Worm (Caenorhabditis elegans) whole organism, L3 larva: ENCODE data around the gene cmtr-2.

Source experiments
- ceh-9 ChIP-seq: sonication (generic microtip); optimal IDR thresholded peaks from 2 replicates; lab custom pipeline; 2018; ENCODE audit warnings: missing biosample characterization, missing genetic modification characterization
- egl-27 ChIP-seq: sonication (generic microtip); optimal IDR thresholded peaks from 4 replicates; lab custom pipeline; 2017; ENCODE audit warnings: missing biosample characterization, missing genetic modification reagents, missing genetic modification characterization
- elt-1 ChIP-seq: fragments of 150-350 bp; optimal IDR thresholded peaks from 2 replicates; lab custom pipeline; 2014; ENCODE audit warnings: missing biosample characterization, missing genetic modification characterization
- elt-3 ChIP-seq, 3 experiments: fragments of 150-350 bp in 1 of 3; sonication (generic microtip) in 2 of 3; optimal IDR thresholded peaks; 2 replicates in 2 of 3; 4 replicates in 1 of 3; lab custom pipeline; 2014 to 2017; ENCODE audit warnings: missing biosample characterization in 3 of 3, missing genetic modification characterization in 3 of 3
- jun-1 ChIP-seq: fragments of 150-350 bp; optimal IDR thresholded peaks from 2 replicates; lab custom pipeline; 2014; ENCODE audit warnings: missing biosample characterization, missing genetic modification reagents, missing genetic modification characterization
- mdl-1 ChIP-seq: fragments of 150-350 bp; optimal IDR thresholded peaks from 2 replicates; lab custom pipeline; 2014; ENCODE audit warnings: missing biosample characterization, missing genetic modification characterization
- nfya-1 ChIP-seq: sonication (generic microtip); optimal IDR thresholded peaks from 2 replicates; lab custom pipeline; 2017; ENCODE audit warnings: missing genetic modification characterization, mild to moderate bottlenecking, missing compliant biosample characterization, antibody characterized with exemption, moderate library complexity; ENCODE audit not compliant: insufficient read depth
- nhr-12 ChIP-seq: fragments of 150-350 bp; optimal IDR thresholded peaks from 2 replicates; lab custom pipeline; 2014; ENCODE audit warnings: missing biosample characterization, missing genetic modification characterization
- nhr-23 ChIP-seq: fragments of 150-350 bp; optimal IDR thresholded peaks from 2 replicates; lab custom pipeline; 2014; ENCODE audit warnings: missing biosample characterization, missing genetic modification reagents, missing genetic modification characterization
- skn-1 ChIP-seq: fragments of 150-350 bp; optimal IDR thresholded peaks from 2 replicates; lab custom pipeline; 2014; ENCODE audit warnings: missing biosample characterization, missing genetic modification characterization
- zag-1 ChIP-seq: fragments of 150-350 bp; optimal IDR thresholded peaks from 2 replicates; lab custom pipeline; 2014; ENCODE audit warnings: missing biosample characterization, missing genetic modification characterization
- ztf-4 ChIP-seq: fragments of 150-350 bp; optimal IDR thresholded peaks from 2 replicates; lab custom pipeline; 2014; ENCODE audit warnings: missing biosample characterization, missing genetic modification characterization

DNA sequence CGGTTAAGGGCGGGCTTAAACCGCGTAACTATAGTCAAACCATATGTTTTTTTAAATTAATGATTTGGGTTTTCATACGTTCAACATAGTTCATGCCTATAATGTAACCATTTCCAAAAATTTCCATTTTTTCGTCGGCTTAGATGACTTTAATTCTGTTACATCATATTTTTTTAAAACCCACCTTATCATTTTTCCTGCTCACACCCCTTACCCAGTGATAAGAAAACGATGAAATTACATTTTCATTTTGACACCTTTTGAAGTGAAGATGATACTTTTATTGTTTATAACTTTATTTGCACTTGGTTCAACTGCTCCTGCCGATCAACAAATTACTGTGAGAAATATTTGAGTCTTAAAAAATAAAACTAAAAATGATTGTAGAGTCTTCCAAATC is 2.9 kb upstream of the cmtr-2 start, which contains the start of gene ctsa-4.2:
- TF ChIP-seq egl-27 (tag; lab: Kevin White, UChicago), result no peak
- no peak for TF ChIP-seq ceh-9 (tag; lab: Kevin White, UChicago)
- peak; percentile 58 for TF ChIP-seq skn-1 (tag; lab: Kevin White, UChicago)
- no peak for TF ChIP-seq mdl-1
- TF ChIP-seq zag-1 (tag; lab: Kevin White, UChicago), result no peak
- no peak for TF ChIP-seq ztf-4 (tag; lab: Kevin White, UChicago)
- no peak for TF ChIP-seq nhr-12 (tag; lab: Kevin White, UChicago)
- TF ChIP-seq nhr-23 (tag; lab: Kevin White, UChicago), result no peak
- no peak for TF ChIP-seq nfya-1 (tag; lab: Kevin White, UChicago)
- no peak for TF ChIP-seq elt-1 (tag; lab: Kevin White, UChicago)
- no peak for TF ChIP-seq elt-3 (tag; optimal IDR thresholded peaks at IDR 0.05; lab: Kevin White, UChicago)
- TF ChIP-seq jun-1 (tag; lab: Kevin White, UChicago), result no peak
